Fruit fly (Drosophila melanogaster): ENCODE data around the gene CG46394.

CG46394 gene

dm6 chr3L:11599965-11600420 lies at the start of gene CG46394, which contains the start of gene CG14137:
Gene CG46394, plus strand, starts transcription at chr3L:11600370.
Gene CG14137, minus strand, starts transcription at chr3L:11600065.
- TF ChIP-seq brk (GFP tag; optimal IDR thresholded peaks at IDR 0.05) (no peak), Dfd (GFP tag; optimal IDR thresholded peaks at IDR 0.05) (peak; percentile 84), woc (GFP tag; optimal IDR thresholded peaks at IDR 0.05) (no peak), CG9705 (GFP tag; optimal IDR thresholded peaks at IDR 0.05) (no peak)

- TF ChIP-seq lola (GFP tag; optimal IDR thresholded peaks at IDR 0.05) = no peak
- TF ChIP-seq dsf (GFP tag; optimal IDR thresholded peaks at IDR 0.05; ENCODE audit: borderline replicate concordance) = no peak
- TF ChIP-seq tai (GFP tag; optimal IDR thresholded peaks at IDR 0.05) = no peak
- peak; percentile 15 for TF ChIP-seq br (GFP tag; optimal IDR thresholded peaks at IDR 0.05)
- no peak for TF ChIP-seq Dfd (GFP tag; optimal IDR thresholded peaks at IDR 0.05)
- no peak for TF ChIP-seq dmrt93B (GFP tag; optimal IDR thresholded peaks at IDR 0.05)
- TF ChIP-seq sage (GFP tag; optimal IDR thresholded peaks at IDR 0.05) = no peak
- TF ChIP-seq N (GFP tag; optimal IDR thresholded peaks at IDR 0.05) = no peak
- TF ChIP-seq dl (GFP tag; optimal IDR thresholded peaks at IDR 0.05; ENCODE audit: insufficient read depth in 1 of 2, partially characterized antibody in 2 of 2) = no peak
- TF ChIP-seq HLH106 (tag; optimal IDR thresholded peaks at IDR 0.05) = peak; percentile 23
- TF ChIP-seq Vsx2 (GFP tag; optimal IDR thresholded peaks at IDR 0.05; ENCODE audit: partially characterized antibody) = no peak
- no peak for TF ChIP-seq usp (GFP tag; optimal IDR thresholded peaks at IDR 0.05)
- no peak for TF ChIP-seq CG9705 (GFP tag; optimal IDR thresholded peaks at IDR 0.05)
- TF ChIP-seq fru (GFP tag; optimal IDR thresholded peaks at IDR 0.05) = peak; percentile 46
- peak; percentile 29 for TF ChIP-seq Sp1 (GFP tag; optimal IDR thresholded peaks at IDR 0.05)
- TF ChIP-seq Hr83 (GFP tag; optimal IDR thresholded peaks at IDR 0.05; ENCODE audit: poor library complexity, severe bottlenecking) = no peak
- no peak for TF ChIP-seq Rel (GFP tag; optimal IDR thresholded peaks at IDR 0.05)
- TF ChIP-seq Rel (tag; optimal IDR thresholded peaks at IDR 0.05) = no peak
- peak; percentile 12 for TF ChIP-seq psq (GFP tag; optimal IDR thresholded peaks at IDR 0.05)
- no peak for TF ChIP-seq Jra (GFP tag; optimal IDR thresholded peaks at IDR 0.05)
- no peak for TF ChIP-seq woc (GFP tag; optimal IDR thresholded peaks at IDR 0.05)
- peak; percentile 39 for TF ChIP-seq ey (GFP tag; optimal IDR thresholded peaks at IDR 0.05)
- TF ChIP-seq h (GFP tag; optimal IDR thresholded peaks at IDR 0.05) = peak; percentile 26
- peak; percentile 43 for TF ChIP-seq rgr (GFP tag; optimal IDR thresholded peaks at IDR 0.05)
- TF ChIP-seq pan (optimal IDR thresholded peaks at IDR 0.05) = no peak
- TF ChIP-seq CG32264 (GFP tag; optimal IDR thresholded peaks at IDR 0.05) = no peak
- TF ChIP-seq jim (GFP tag; optimal IDR thresholded peaks at IDR 0.05) = no peak
- no peak for TF ChIP-seq sv (GFP tag; optimal IDR thresholded peaks at IDR 0.05)
- no peak for TF ChIP-seq Abd-B (GFP tag; optimal IDR thresholded peaks at IDR 0.05)
- TF ChIP-seq Myc (optimal IDR thresholded peaks at IDR 0.05) = no peak
- peak; percentile 28 for TF ChIP-seq OdsH (GFP tag; optimal IDR thresholded peaks at IDR 0.05)
- TF ChIP-seq foxo (GFP tag; optimal IDR thresholded peaks at IDR 0.05) = peak in 1 of 2 experiments; percentile 43
- TF ChIP-seq Hnf4 (GFP tag; optimal IDR thresholded peaks at IDR 0.05) = peak; percentile 21
- peak; percentile 1 for TF ChIP-seq brk (GFP tag; optimal IDR thresholded peaks at IDR 0.05)
- no peak for TF ChIP-seq CrebA (GFP tag; optimal IDR thresholded peaks at IDR 0.05; ENCODE audit: borderline replicate concordance)
- TF ChIP-seq GATAd (GFP tag; optimal IDR thresholded peaks at IDR 0.05) = no peak
- TF ChIP-seq Hr78 (GFP tag; optimal IDR thresholded peaks at IDR 0.05) = no peak
- TF ChIP-seq Dif (GFP tag; optimal IDR thresholded peaks at IDR 0.05; ENCODE audit: partially characterized antibody) = no peak
- no peak for TF ChIP-seq Mio (GFP tag; optimal IDR thresholded peaks at IDR 0.05)
Measured at dm6 chr3L:11551949-11552348, 48.2 kb upstream of the CG46394 start.

dm6 chr3L:11552996-11553671 lies 47.0 kb upstream of the CG46394 start:
- no peak for TF ChIP-seq sv (GFP tag; optimal IDR thresholded peaks at IDR 0.05)
- TF ChIP-seq HLH106 (tag; optimal IDR thresholded peaks at IDR 0.05) = no peak
- no peak for TF ChIP-seq Myc (optimal IDR thresholded peaks at IDR 0.05)
- peak; percentile 88 to 95 for TF ChIP-seq dl (GFP tag; optimal IDR thresholded peaks at IDR 0.05; ENCODE audit: insufficient read depth in 1 of 2, partially characterized antibody in 2 of 2)
- peak; percentile 36 for TF ChIP-seq sage (GFP tag; optimal IDR thresholded peaks at IDR 0.05)
- TF ChIP-seq GATAd (GFP tag; optimal IDR thresholded peaks at IDR 0.05) = no peak
- TF ChIP-seq rgr (GFP tag; optimal IDR thresholded peaks at IDR 0.05) = peak; percentile 25
- TF ChIP-seq tai (GFP tag; optimal IDR thresholded peaks at IDR 0.05) = no peak
- TF ChIP-seq Rel (GFP tag; optimal IDR thresholded peaks at IDR 0.05) = peak; percentile 34
- peak; percentile 41 for TF ChIP-seq Rel (tag; optimal IDR thresholded peaks at IDR 0.05)
- TF ChIP-seq Hnf4 (GFP tag; optimal IDR thresholded peaks at IDR 0.05) = peak; percentile 17
- TF ChIP-seq Jra (GFP tag; optimal IDR thresholded peaks at IDR 0.05) = peak; percentile 32
- TF ChIP-seq usp (GFP tag; optimal IDR thresholded peaks at IDR 0.05) = no peak
- TF ChIP-seq woc (GFP tag; optimal IDR thresholded peaks at IDR 0.05) = peak; percentile 0
- TF ChIP-seq dsf (GFP tag; optimal IDR thresholded peaks at IDR 0.05; ENCODE audit: borderline replicate concordance) = no peak
- no peak for TF ChIP-seq pan (optimal IDR thresholded peaks at IDR 0.05)
- TF ChIP-seq fru (GFP tag; optimal IDR thresholded peaks at IDR 0.05) = peak; percentile 90
- peak; percentile 66 for TF ChIP-seq h (GFP tag; optimal IDR thresholded peaks at IDR 0.05)
- peak; percentile 34 for TF ChIP-seq Abd-B (GFP tag; optimal IDR thresholded peaks at IDR 0.05)
- peak in 1 of 2 experiments; percentile 3 for TF ChIP-seq foxo (GFP tag; optimal IDR thresholded peaks at IDR 0.05)
- TF ChIP-seq ey (GFP tag; optimal IDR thresholded peaks at IDR 0.05) = no peak
- peak; percentile 80 for TF ChIP-seq psq (GFP tag; optimal IDR thresholded peaks at IDR 0.05)
- TF ChIP-seq OdsH (GFP tag; optimal IDR thresholded peaks at IDR 0.05) = peak; percentile 35
- TF ChIP-seq Hr83 (GFP tag; optimal IDR thresholded peaks at IDR 0.05; ENCODE audit: poor library complexity, severe bottlenecking) = no peak
- TF ChIP-seq Vsx2 (GFP tag; optimal IDR thresholded peaks at IDR 0.05; ENCODE audit: partially characterized antibody) = peak; percentile 65
- peak; percentile 86 for TF ChIP-seq CrebA (GFP tag; optimal IDR thresholded peaks at IDR 0.05; ENCODE audit: borderline replicate concordance)
- TF ChIP-seq Dfd (GFP tag; optimal IDR thresholded peaks at IDR 0.05) = no peak
- peak; percentile 79 for TF ChIP-seq brk (GFP tag; optimal IDR thresholded peaks at IDR 0.05)
- TF ChIP-seq br (GFP tag; optimal IDR thresholded peaks at IDR 0.05) = peak; percentile 1
- TF ChIP-seq Hr78 (GFP tag; optimal IDR thresholded peaks at IDR 0.05) = no peak
- TF ChIP-seq Dif (GFP tag; optimal IDR thresholded peaks at IDR 0.05; ENCODE audit: partially characterized antibody) = peak; percentile 99
- TF ChIP-seq lola (GFP tag; optimal IDR thresholded peaks at IDR 0.05) = no peak
- TF ChIP-seq Mio (GFP tag; optimal IDR thresholded peaks at IDR 0.05) = no peak
- peak; percentile 47 for TF ChIP-seq Sp1 (GFP tag; optimal IDR thresholded peaks at IDR 0.05)
- peak; percentile 24 for TF ChIP-seq CG32264 (GFP tag; optimal IDR thresholded peaks at IDR 0.05)

Measured in whole organism, wandering third instar larva.